Worm (Caenorhabditis elegans) whole organism, L2 larva: ENCODE measurements around the gene rei-2.

ENCODE experiments used
- C34F6.9 ChIP-seq: fragments of 150-350 bp; optimal IDR thresholded peaks from 2 replicates; lab custom pipeline; 2014; ENCODE audit warnings: missing biosample characterization, missing genetic modification characterization
- F13H6.1 ChIP-seq: sonication (generic microtip); optimal IDR thresholded peaks from 2 replicates; lab custom pipeline; 2016; ENCODE audit warnings: missing genetic modification characterization, missing compliant biosample characterization
- R02D3.7 ChIP-seq: fragments of 150-350 bp; optimal IDR thresholded peaks from 2 replicates; lab custom pipeline; 2014; ENCODE audit warnings: missing biosample characterization, missing genetic modification characterization
- Y55F3AM.14 ChIP-seq: fragments of 200-800 bp; sonication (Bioruptor generic); optimal IDR thresholded peaks from 2 replicates; lab custom pipeline; 2018; ENCODE audit warnings: mild to moderate bottlenecking, missing genetic modification characterization, missing compliant biosample characterization
- ZK546.5 ChIP-seq: sonication (generic microtip); optimal IDR thresholded peaks from 2 replicates; lab custom pipeline; 2017; ENCODE audit warnings: missing biosample characterization, missing genetic modification characterization
- alr-1 ChIP-seq: fragments of 150-350 bp; optimal IDR thresholded peaks from 2 replicates; lab custom pipeline; 2014; ENCODE audit warnings: missing biosample characterization, missing genetic modification characterization
- aly-2 ChIP-seq: fragments of 150-350 bp; optimal IDR thresholded peaks from 2 replicates; lab custom pipeline; 2014; ENCODE audit warnings: missing biosample characterization, missing genetic modification characterization
- ama-1 ChIP-seq: fragments of 150-350 bp; optimal IDR thresholded peaks from 2 replicates; lab custom pipeline; 2018; ENCODE audit warnings: inconsistent platforms
- blmp-1 ChIP-seq: sonication (generic microtip); optimal IDR thresholded peaks from 2 replicates; lab custom pipeline; 2017; ENCODE audit warnings: missing genetic modification characterization, mild to moderate bottlenecking, missing compliant biosample characterization, antibody characterized with exemption, moderate library complexity; ENCODE audit not compliant: insufficient read depth
- ceh-16 ChIP-seq: fragments of 150-350 bp; optimal IDR thresholded peaks from 2 replicates; lab custom pipeline; 2014; ENCODE audit warnings: missing biosample characterization, missing genetic modification characterization
- ceh-82 ChIP-seq: fragments of 150-350 bp; optimal IDR thresholded peaks from 2 replicates; lab custom pipeline; 2014; ENCODE audit warnings: missing biosample characterization, missing genetic modification characterization
- crh-2 ChIP-seq: sonication (generic microtip); optimal IDR thresholded peaks from 2 replicates; lab custom pipeline; 2017; ENCODE audit warnings: missing biosample characterization, missing genetic modification characterization
- dmd-4 ChIP-seq: sonication (generic microtip); optimal IDR thresholded peaks from 2 replicates; lab custom pipeline; 2017; ENCODE audit warnings: missing biosample characterization, missing genetic modification characterization
- egl-27 ChIP-seq: sonication (generic microtip); optimal IDR thresholded peaks from 3 replicates; lab custom pipeline; 2017; ENCODE audit warnings: missing biosample characterization, missing genetic modification reagents, missing genetic modification characterization
- elt-1 ChIP-seq: fragments of 150-350 bp; optimal IDR thresholded peaks from 2 replicates; lab custom pipeline; 2014; ENCODE audit warnings: missing biosample characterization, missing genetic modification characterization
- elt-3 ChIP-seq: sonication (generic microtip); optimal IDR thresholded peaks from 2 replicates; lab custom pipeline; 2017; ENCODE audit warnings: missing biosample characterization, missing genetic modification characterization
- fos-1 ChIP-seq: fragments of 150-350 bp; optimal IDR thresholded peaks from 2 replicates; lab custom pipeline; 2014; ENCODE audit warnings: missing biosample characterization, missing genetic modification characterization
- gmeb-1 ChIP-seq: fragments of 150-350 bp; optimal IDR thresholded peaks from 2 replicates; lab custom pipeline; 2014; ENCODE audit warnings: missing biosample characterization, missing genetic modification characterization
- lin-11 ChIP-seq: fragments of 150-350 bp; sonication (generic microtip); optimal IDR thresholded peaks from 2 replicates; lab custom pipeline; 2014; ENCODE audit warnings: missing biosample characterization, missing genetic modification characterization, inconsistent platforms, mixed read lengths
- lin-13 ChIP-seq: fragments of 150-350 bp; optimal IDR thresholded peaks from 2 replicates; lab custom pipeline; 2014; ENCODE audit warnings: missing biosample characterization, missing genetic modification reagents, missing genetic modification characterization
- lin-39 ChIP-seq: fragments of 150-350 bp; optimal IDR thresholded peaks from 2 replicates; lab custom pipeline; 2014; ENCODE audit warnings: missing biosample characterization, missing genetic modification reagents, missing genetic modification characterization
- lsy-2 ChIP-seq, 2 experiments: fragments of 150-350 bp in 1 of 2; sonication (generic microtip) in 1 of 2; optimal IDR thresholded peaks; 2 replicates each; lab custom pipeline; 2014 to 2017; ENCODE audit warnings: missing biosample characterization in 2 of 2, missing genetic modification characterization in 2 of 2
- mab-5 ChIP-seq: fragments of 150-350 bp; optimal IDR thresholded peaks from 2 replicates; lab custom pipeline; 2014; ENCODE audit warnings: missing biosample characterization, missing genetic modification characterization
- mbf-1 ChIP-seq: sonication (generic microtip); optimal IDR thresholded peaks from 2 replicates; lab custom pipeline; 2017; ENCODE audit warnings: missing biosample characterization, missing genetic modification characterization
- mdl-1 ChIP-seq, 2 experiments: fragments of 150-350 bp in 1 of 2; sonication (generic microtip) in 1 of 2; optimal IDR thresholded peaks; 2 replicates each; lab custom pipeline; 2017; ENCODE audit warnings: missing biosample characterization in 2 of 2, missing genetic modification characterization in 2 of 2
- nhr-10 ChIP-seq: sonication (generic microtip); optimal IDR thresholded peaks from 2 replicates; lab custom pipeline; 2017; ENCODE audit warnings: missing biosample characterization, missing genetic modification characterization
- nhr-11 ChIP-seq: fragments of 150-350 bp; optimal IDR thresholded peaks from 2 replicates; lab custom pipeline; 2014; ENCODE audit warnings: missing biosample characterization, missing genetic modification characterization
- nhr-12 ChIP-seq: fragments of 150-350 bp; optimal IDR thresholded peaks from 2 replicates; lab custom pipeline; 2014; ENCODE audit warnings: missing biosample characterization, missing genetic modification characterization
- nhr-129 ChIP-seq: fragments of 150-350 bp; optimal IDR thresholded peaks from 2 replicates; lab custom pipeline; 2014; ENCODE audit warnings: missing biosample characterization, missing genetic modification characterization
- nhr-21 ChIP-seq: fragments of 150-350 bp; optimal IDR thresholded peaks from 2 replicates; lab custom pipeline; 2014; ENCODE audit warnings: missing biosample characterization, missing genetic modification characterization
- nhr-23 ChIP-seq: fragments of 150-350 bp; optimal IDR thresholded peaks from 2 replicates; lab custom pipeline; 2014; ENCODE audit warnings: missing biosample characterization, missing genetic modification reagents, missing genetic modification characterization
- nhr-237 ChIP-seq: fragments of 150-350 bp; optimal IDR thresholded peaks from 2 replicates; lab custom pipeline; 2014; ENCODE audit warnings: missing biosample characterization, missing genetic modification characterization
- nhr-25 ChIP-seq: fragments of 150-350 bp; sonication (generic microtip); optimal IDR thresholded peaks from 3 replicates; lab custom pipeline; 2014; ENCODE audit warnings: missing biosample characterization, missing genetic modification characterization
- nhr-6 ChIP-seq: fragments of 150-350 bp; optimal IDR thresholded peaks from 2 replicates; lab custom pipeline; 2014; ENCODE audit warnings: missing biosample characterization, missing genetic modification characterization
- nhr-77 ChIP-seq: fragments of 150-350 bp; optimal IDR thresholded peaks from 2 replicates; lab custom pipeline; 2014; ENCODE audit warnings: missing biosample characterization, missing genetic modification characterization
- peb-1 ChIP-seq: fragments of 150-350 bp; optimal IDR thresholded peaks from 2 replicates; lab custom pipeline; 2014; ENCODE audit warnings: missing biosample characterization, missing genetic modification characterization
- sem-4 ChIP-seq: fragments of 150-350 bp; optimal IDR thresholded peaks from 2 replicates; lab custom pipeline; 2014; ENCODE audit warnings: missing biosample characterization, missing genetic modification reagents, missing genetic modification characterization
- skn-1 ChIP-seq: sonication (generic microtip); optimal IDR thresholded peaks from 2 replicates; lab custom pipeline; 2017; ENCODE audit warnings: missing biosample characterization, missing genetic modification characterization
- sma-3 ChIP-seq: sonication (generic microtip); optimal IDR thresholded peaks from 2 replicates; lab custom pipeline; 2016; ENCODE audit warnings: missing genetic modification reagents, missing genetic modification characterization, missing compliant biosample characterization
- sma-9 ChIP-seq, 2 experiments: fragments of 150-350 bp in 1 of 2; sonication (generic microtip) in 1 of 2; optimal IDR thresholded peaks; 2 replicates each; lab custom pipeline; 2014 to 2016; ENCODE audit warnings: missing genetic modification characterization in 2 of 2, mild to moderate bottlenecking in 1 of 2, missing biosample characterization in 1 of 2, missing compliant biosample characterization in 1 of 2, missing genetic modification reagents in 1 of 2, moderate library complexity in 1 of 2
- snpc-4 ChIP-seq: fragments of 150-350 bp; optimal IDR thresholded peaks from 2 replicates; lab custom pipeline; 2014; ENCODE audit warnings: missing biosample characterization, missing genetic modification characterization
- unc-39 ChIP-seq: fragments of 150-350 bp; optimal IDR thresholded peaks from 2 replicates; lab custom pipeline; 2014; ENCODE audit warnings: missing biosample characterization, missing genetic modification characterization
- unc-55 ChIP-seq: fragments of 150-350 bp; sonication (generic microtip); optimal IDR thresholded peaks from 3 replicates; lab custom pipeline; 2014; ENCODE audit warnings: missing biosample characterization, missing genetic modification reagents, missing genetic modification characterization
- unc-62 ChIP-seq: fragments of 150-350 bp; optimal IDR thresholded peaks from 2 replicates; lab custom pipeline; 2014; ENCODE audit warnings: missing biosample characterization, missing genetic modification reagents, missing genetic modification characterization
- zag-1 ChIP-seq: fragments of 150-350 bp; optimal IDR thresholded peaks from 2 replicates; lab custom pipeline; 2014; ENCODE audit warnings: missing biosample characterization, missing genetic modification characterization
- ztf-1 ChIP-seq: fragments of 200-800 bp; sonication (Bioruptor generic); conservative IDR thresholded peaks from 2 replicates; pipeline ENCODE4 v1.3.6; 2022; ENCODE audit warnings: missing genetic modification characterization, missing compliant biosample characterization
- ztf-11 ChIP-seq: sonication (generic microtip); optimal IDR thresholded peaks from 2 replicates; lab custom pipeline; 2017; ENCODE audit warnings: missing biosample characterization, missing genetic modification characterization
- ztf-4 ChIP-seq: fragments of 150-350 bp; optimal IDR thresholded peaks from 2 replicates; lab custom pipeline; 2014; ENCODE audit warnings: missing biosample characterization, missing genetic modification characterization

rei-2 gene

DNA sequence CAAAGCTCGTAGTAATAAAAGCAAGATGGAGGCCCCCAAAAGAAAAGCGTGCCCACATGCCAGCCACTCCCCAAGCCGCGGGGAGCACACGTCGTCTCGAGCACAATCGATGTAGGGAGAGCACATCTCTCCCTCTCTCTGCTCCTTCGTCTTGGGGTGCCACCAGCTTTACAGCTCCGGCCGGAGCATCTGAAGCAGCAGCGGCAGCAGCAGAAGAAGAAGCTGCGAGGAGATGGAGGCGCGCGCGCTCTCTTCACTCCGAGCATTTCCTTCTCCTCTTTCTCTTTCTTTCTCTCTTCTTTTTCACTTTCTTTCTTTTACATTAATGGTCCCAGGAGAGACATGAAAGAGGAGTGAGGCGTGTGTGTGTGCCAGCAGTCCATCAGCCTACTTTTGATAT, 23.9 kb downstream of the rei-2 start (continued):
- peak; percentile 23 for TF ChIP-seq Y55F3AM.14 (GFP tag; lab: Kevin White, UChicago)
- TF ChIP-seq, all 48 proteins: peak for 15

DNA sequence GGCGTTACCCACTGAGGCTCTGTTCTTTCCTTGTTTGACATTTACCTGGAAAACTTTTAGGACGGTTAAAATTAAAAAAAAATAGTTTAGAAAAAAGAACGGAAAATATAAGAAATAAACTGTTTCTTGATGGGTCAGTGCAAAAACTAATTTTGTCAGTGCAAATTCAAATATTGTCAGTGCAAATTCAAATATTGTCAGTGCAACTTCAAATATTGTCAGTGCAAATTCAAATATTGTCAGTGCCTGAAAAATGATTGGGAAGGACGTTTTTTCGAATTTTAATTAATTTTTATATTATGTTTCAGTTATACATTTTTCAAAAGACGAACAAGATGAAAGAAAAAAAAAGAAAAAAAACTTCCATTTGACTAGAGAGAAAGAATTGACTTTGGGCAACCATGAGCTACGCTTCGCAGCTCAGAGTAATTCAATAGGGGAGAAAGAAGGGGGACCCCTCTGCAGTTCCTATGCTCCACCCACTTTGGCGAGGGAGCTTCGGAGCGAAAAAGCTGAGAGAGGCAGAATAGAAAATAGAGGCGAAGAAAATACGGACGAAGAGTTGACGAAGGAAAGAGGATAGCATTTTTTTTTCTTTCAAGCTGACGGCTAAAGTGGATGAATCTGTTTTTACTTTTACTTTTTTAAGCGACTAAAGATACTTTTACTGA, 25.4 kb downstream of the rei-2 start, which contains the start of gene unc-1:
Gene unc-1, minus strand, starts transcription at position 51 of the 671 bp plus-strand sequence.
- TF ChIP-seq mab-5 (tag; lab: Kevin White, UChicago) (no peak), nhr-6 (tag; lab: Kevin White, UChicago) (no peak), gmeb-1 (no peak), nhr-237 (tag; lab: Kevin White, UChicago) (no peak), snpc-4 (tag; lab: Kevin White, UChicago) (no peak), zag-1 (tag; lab: Kevin White, UChicago) (peak; percentile 76), sma-9 (GFP tag; optimal IDR thresholded peaks at IDR 0.05; lab: Kevin White, UChicago) (no peak), sma-9 (tag; optimal IDR thresholded peaks at IDR 0.05; lab: Kevin White, UChicago) (no peak), nhr-23 (no peak), ztf-4 (tag; lab: Kevin White, UChicago) (no peak), egl-27 (no peak), lsy-2 (tag; optimal IDR thresholded peaks at IDR 0.05; lab: Kevin White, UChicago) (peak in 1 of 2 experiments; percentile 43), blmp-1 (tag; lab: Kevin White, UChicago) (no peak), mbf-1 (no peak), ceh-16 (tag; lab: Kevin White, UChicago) (no peak), nhr-129 (peak; percentile 23), lin-39 (tag; lab: Kevin White, UChicago) (no peak), nhr-10 (tag; lab: Kevin White, UChicago) (no peak), dmd-4 (no peak), nhr-77 (tag; lab: Kevin White, UChicago) (no peak), lin-11 (tag; lab: Kevin White, UChicago) (no peak), nhr-11 (no peak), mdl-1 (tag; optimal IDR thresholded peaks at IDR 0.05; lab: Kevin White, UChicago) (peak in 1 of 2 experiments; percentile 3), nhr-12 (tag; lab: Kevin White, UChicago) (no peak), unc-55 (peak; percentile 22), nhr-25 (tag; lab: Kevin White, UChicago) (no peak), ZK546.5 (tag; lab: Kevin White, UChicago) (no peak), F13H6.1 (peak; percentile 53), elt-3 (tag; lab: Kevin White, UChicago) (no peak), C34F6.9 (peak; percentile 34), ztf-1 (GFP tag; lab: Robert Waterston, UW) (no peak), alr-1 (tag; lab: Kevin White, UChicago) (no peak), ceh-82 (tag; lab: Kevin White, UChicago) (no peak), R02D3.7 (tag; lab: Kevin White, UChicago) (no peak), fos-1 (tag; lab: Kevin White, UChicago) (no peak), Y55F3AM.14 (GFP tag; lab: Kevin White, UChicago) (no peak), lin-13 (no peak), sma-3 (GFP tag; lab: Kevin White, UChicago) (no peak), skn-1 (tag; lab: Kevin White, UChicago) (no peak), ztf-11 (tag; lab: Kevin White, UChicago) (no peak), elt-1 (tag; lab: Kevin White, UChicago) (no peak), crh-2 (tag; lab: Kevin White, UChicago) (no peak), ama-1 (no peak), peb-1 (tag; lab: Kevin White, UChicago) (no peak), unc-39 (tag; lab: Kevin White, UChicago) (no peak), unc-62 (no peak), nhr-21 (tag; lab: Kevin White, UChicago) (no peak), aly-2 (tag; lab: Kevin White, UChicago) (no peak), sem-4 (tag; lab: Kevin White, UChicago) (peak; percentile 63)
